Worm (Caenorhabditis elegans) whole organism, L1 larva: ENCODE results near the gene mltn-3.

Source experiments
- C04F5.9 ChIP-seq: sonication (generic microtip); optimal IDR thresholded peaks from 2 replicates; lab custom pipeline; 2016; ENCODE audit warnings: missing genetic modification characterization, missing compliant biosample characterization
- Y116A8C.19 ChIP-seq: sonication (generic microtip); optimal IDR thresholded peaks from 2 replicates; lab custom pipeline; 2016; ENCODE audit warnings: missing compliant biosample characterization, missing genetic modification characterization, borderline replicate concordance
- aha-1 ChIP-seq: fragments of 150-350 bp; optimal IDR thresholded peaks from 2 replicates; lab custom pipeline; 2014; ENCODE audit warnings: missing biosample characterization, missing genetic modification characterization
- alr-1 ChIP-seq: fragments of 200-800 bp; sonication (Bioruptor generic); optimal IDR thresholded peaks from 2 replicates; lab custom pipeline; 2018; ENCODE audit warnings: borderline replicate concordance, mild to moderate bottlenecking, missing genetic modification characterization, missing compliant biosample characterization
- ama-1 ChIP-seq: fragments of 150-350 bp; optimal IDR thresholded peaks from 2 replicates; lab custom pipeline; 2014
- ceh-88 ChIP-seq: fragments of 200-800 bp; sonication (Bioruptor generic); IDR thresholded peaks from 2 replicates; pipeline ENCODE4 v1.3.6; 2022; ENCODE audit warnings: missing genetic modification characterization, missing compliant biosample characterization
- ceh-90 ChIP-seq: sonication (generic microtip); optimal IDR thresholded peaks from 2 replicates; lab custom pipeline; 2016; ENCODE audit warnings: missing genetic modification characterization, missing compliant biosample characterization
- dsc-1 ChIP-seq: sonication (generic microtip); optimal IDR thresholded peaks from 2 replicates; lab custom pipeline; 2016; ENCODE audit warnings: mild to moderate bottlenecking, missing genetic modification characterization, missing compliant biosample characterization
- efl-1 ChIP-seq, 4 experiments: fragments of 150-350 bp; optimal IDR thresholded peaks in 3 of 4; peaks in 1 of 4; 1 replicate in 1 of 4; 2 replicates in 3 of 4; lab custom pipeline; 2014; ENCODE audit warnings: missing biosample characterization in 2 of 4, missing genetic modification characterization in 2 of 4, missing genetic modification reagents in 2 of 4
- efl-3 ChIP-seq: fragments of 200-800 bp; sonication (Bioruptor generic); optimal IDR thresholded peaks from 2 replicates; lab custom pipeline; 2018; ENCODE audit warnings: mild to moderate bottlenecking, missing genetic modification characterization, missing compliant biosample characterization
- egl-27 ChIP-seq, 2 experiments: fragments of 150-350 bp in 1 of 2; sonication (generic microtip); optimal IDR thresholded peaks; 3 replicates each; lab custom pipeline; 2017 to 2018; ENCODE audit warnings: missing biosample characterization in 2 of 2, missing genetic modification characterization in 2 of 2, missing genetic modification reagents in 2 of 2
- elt-2 ChIP-seq: sonication (generic microtip); optimal IDR thresholded peaks from 2 replicates; lab custom pipeline; 2016; ENCODE audit warnings: missing genetic modification characterization, mild to moderate bottlenecking, inconsistent platforms, missing compliant biosample characterization, missing genetic modification reagents
- elt-3 ChIP-seq, 6 experiments: fragments of 150-350 bp in 1 of 6; sonication (generic microtip); optimal IDR thresholded peaks; 2 replicates each; lab custom pipeline; 2017 to 2018; ENCODE audit warnings: missing biosample characterization in 6 of 6, missing genetic modification characterization in 6 of 6, inconsistent platforms in 1 of 6
- fkh-10 ChIP-seq: sonication (generic microtip); optimal IDR thresholded peaks from 2 replicates; lab custom pipeline; 2017; ENCODE audit warnings: missing biosample characterization, missing genetic modification reagents, missing genetic modification characterization
- grh-1 ChIP-seq: fragments of 200-800 bp; sonication (Bioruptor generic); IDR thresholded peaks from 2 replicates; pipeline ENCODE4 v1.3.6; 2022; ENCODE audit warnings: missing genetic modification reagents, missing genetic modification characterization, missing compliant biosample characterization
- hlh-4 ChIP-seq: sonication (generic microtip); optimal IDR thresholded peaks from 2 replicates; lab custom pipeline; 2016; ENCODE audit warnings: mild to moderate bottlenecking, missing genetic modification characterization, missing compliant biosample characterization
- hpl-2 ChIP-seq: fragments of 150-350 bp; optimal IDR thresholded peaks from 2 replicates; lab custom pipeline; 2014; ENCODE audit warnings: missing biosample characterization, missing genetic modification reagents, missing genetic modification characterization
- jun-1 ChIP-seq: fragments of 150-350 bp; optimal IDR thresholded peaks from 2 replicates; lab custom pipeline; 2014; ENCODE audit warnings: missing biosample characterization, missing genetic modification reagents, missing genetic modification characterization
- lin-13 ChIP-seq: fragments of 150-350 bp; optimal IDR thresholded peaks from 2 replicates; lab custom pipeline; 2014; ENCODE audit warnings: missing biosample characterization, missing genetic modification reagents, missing genetic modification characterization
- lin-15B ChIP-seq: fragments of 150-350 bp; sonication (generic microtip); optimal IDR thresholded peaks from 3 replicates; lab custom pipeline; 2014; ENCODE audit warnings: missing biosample characterization, missing genetic modification characterization
- lin-35 ChIP-seq, 2 experiments: fragments of 150-350 bp; optimal IDR thresholded peaks; 2 replicates each; lab custom pipeline; 2014; ENCODE audit warnings: missing biosample characterization in 2 of 2, missing genetic modification characterization in 2 of 2, missing genetic modification reagents in 2 of 2
- lin-39 ChIP-seq: fragments of 150-350 bp; optimal IDR thresholded peaks from 2 replicates; lab custom pipeline; 2014; ENCODE audit warnings: missing biosample characterization, missing genetic modification reagents, missing genetic modification characterization
- lir-3 ChIP-seq: sonication (generic microtip); optimal IDR thresholded peaks from 2 replicates; lab custom pipeline; 2016; ENCODE audit warnings: mild to moderate bottlenecking, missing genetic modification characterization, moderate library complexity, missing compliant biosample characterization; ENCODE audit not compliant: poor library complexity
- lsy-2 ChIP-seq, 2 experiments: fragments of 150-350 bp; optimal IDR thresholded peaks; 2 replicates each; lab custom pipeline; 2014; ENCODE audit warnings: missing biosample characterization in 2 of 2, missing genetic modification characterization in 2 of 2
- mdl-1 ChIP-seq, 2 experiments: fragments of 150-350 bp; optimal IDR thresholded peaks; 2 replicates each; lab custom pipeline; 2014 to 2017; ENCODE audit warnings: missing biosample characterization in 2 of 2, missing genetic modification characterization in 2 of 2, inconsistent platforms in 1 of 2
- mef-2 ChIP-seq: fragments of 150-350 bp; optimal IDR thresholded peaks from 2 replicates; lab custom pipeline; 2014; ENCODE audit warnings: missing biosample characterization, missing genetic modification characterization
- mep-1 ChIP-seq: fragments of 150-350 bp; optimal IDR thresholded peaks from 2 replicates; lab custom pipeline; 2014; ENCODE audit warnings: missing biosample characterization, missing genetic modification characterization
- nhr-12 ChIP-seq: sonication (generic microtip); optimal IDR thresholded peaks from 2 replicates; lab custom pipeline; 2017; ENCODE audit warnings: missing biosample characterization, missing genetic modification characterization
- nhr-20 ChIP-seq: sonication (generic microtip); optimal IDR thresholded peaks from 2 replicates; lab custom pipeline; 2016; ENCODE audit warnings: mild to moderate bottlenecking, missing genetic modification characterization, missing compliant biosample characterization
- nhr-237 ChIP-seq: fragments of 150-350 bp; optimal IDR thresholded peaks from 2 replicates; lab custom pipeline; 2014; ENCODE audit warnings: missing biosample characterization, missing genetic modification characterization
- nhr-28 ChIP-seq: fragments of 150-350 bp; optimal IDR thresholded peaks from 2 replicates; lab custom pipeline; 2014; ENCODE audit warnings: missing biosample characterization, missing genetic modification characterization
- nhr-47 ChIP-seq: sonication (generic microtip); optimal IDR thresholded peaks from 2 replicates; lab custom pipeline; 2016; ENCODE audit warnings: mild to moderate bottlenecking, missing genetic modification characterization, moderate library complexity, missing compliant biosample characterization
- nhr-71 ChIP-seq: sonication (generic microtip); optimal IDR thresholded peaks from 2 replicates; lab custom pipeline; 2016; ENCODE audit warnings: mild to moderate bottlenecking, missing genetic modification characterization, moderate library complexity, missing compliant biosample characterization
- nhr-84 ChIP-seq: sonication (generic microtip); optimal IDR thresholded peaks from 2 replicates; lab custom pipeline; 2017; ENCODE audit warnings: missing biosample characterization, missing genetic modification characterization
- nhr-90 ChIP-seq: sonication (generic microtip); optimal IDR thresholded peaks from 2 replicates; lab custom pipeline; 2016; ENCODE audit warnings: mild to moderate bottlenecking, missing genetic modification characterization, missing compliant biosample characterization; ENCODE audit not compliant: poor library complexity
- pqm-1 ChIP-seq: sonication (generic microtip); optimal IDR thresholded peaks from 3 replicates; lab custom pipeline; 2017; ENCODE audit warnings: missing biosample characterization, missing genetic modification characterization
- rnt-1 ChIP-seq: sonication (generic microtip); optimal IDR thresholded peaks from 2 replicates; lab custom pipeline; 2016; ENCODE audit warnings: mild to moderate bottlenecking, missing genetic modification characterization, moderate library complexity, missing compliant biosample characterization
- skn-1 ChIP-seq: fragments of 150-350 bp; optimal IDR thresholded peaks from 2 replicates; lab custom pipeline; 2014; ENCODE audit warnings: missing biosample characterization, missing genetic modification characterization
- snu-23 ChIP-seq: sonication (generic microtip); optimal IDR thresholded peaks from 2 replicates; lab custom pipeline; 2016; ENCODE audit warnings: missing genetic modification characterization, missing compliant biosample characterization
- sptf-1 ChIP-seq: fragments of 150-350 bp; optimal IDR thresholded peaks from 2 replicates; lab custom pipeline; 2014; ENCODE audit warnings: missing biosample characterization, missing genetic modification characterization
- sup-37 ChIP-seq: fragments of 200-800 bp; sonication (Bioruptor generic); optimal IDR thresholded peaks from 2 replicates; lab custom pipeline; 2018; ENCODE audit warnings: mild to moderate bottlenecking, missing genetic modification characterization, missing compliant biosample characterization
- swsn-7 ChIP-seq: sonication (generic microtip); optimal IDR thresholded peaks from 2 replicates; lab custom pipeline; 2016; ENCODE audit warnings: missing genetic modification characterization, missing compliant biosample characterization
- tbx-2 ChIP-seq: sonication (generic microtip); optimal IDR thresholded peaks from 2 replicates; lab custom pipeline; 2016; ENCODE audit warnings: missing genetic modification characterization, missing compliant biosample characterization
- unc-30 ChIP-seq: sonication (generic microtip); optimal IDR thresholded peaks from 2 replicates; lab custom pipeline; 2017; ENCODE audit warnings: missing biosample characterization, missing genetic modification characterization
- unc-62 ChIP-seq: fragments of 150-350 bp; optimal IDR thresholded peaks from 2 replicates; lab custom pipeline; 2014; ENCODE audit warnings: missing biosample characterization, missing genetic modification reagents, missing genetic modification characterization
- vab-15 ChIP-seq: sonication (generic microtip); optimal IDR thresholded peaks from 2 replicates; lab custom pipeline; 2017; ENCODE audit warnings: missing genotype, mild to moderate bottlenecking, missing genetic modification characterization, missing compliant biosample characterization
- zag-1 ChIP-seq: fragments of 150-350 bp; optimal IDR thresholded peaks from 2 replicates; lab custom pipeline; 2014; ENCODE audit warnings: missing biosample characterization, missing genetic modification characterization
- zip-4 ChIP-seq: fragments of 200-800 bp; sonication (Bioruptor generic); optimal IDR thresholded peaks from 2 replicates; lab custom pipeline; 2018; ENCODE audit warnings: mild to moderate bottlenecking, missing genetic modification characterization, moderate library complexity, missing compliant biosample characterization
- ztf-4 ChIP-seq: fragments of 150-350 bp; optimal IDR thresholded peaks from 2 replicates; lab custom pipeline; 2014; ENCODE audit warnings: missing biosample characterization, missing genetic modification characterization

Gene mltn-3

DNA sequence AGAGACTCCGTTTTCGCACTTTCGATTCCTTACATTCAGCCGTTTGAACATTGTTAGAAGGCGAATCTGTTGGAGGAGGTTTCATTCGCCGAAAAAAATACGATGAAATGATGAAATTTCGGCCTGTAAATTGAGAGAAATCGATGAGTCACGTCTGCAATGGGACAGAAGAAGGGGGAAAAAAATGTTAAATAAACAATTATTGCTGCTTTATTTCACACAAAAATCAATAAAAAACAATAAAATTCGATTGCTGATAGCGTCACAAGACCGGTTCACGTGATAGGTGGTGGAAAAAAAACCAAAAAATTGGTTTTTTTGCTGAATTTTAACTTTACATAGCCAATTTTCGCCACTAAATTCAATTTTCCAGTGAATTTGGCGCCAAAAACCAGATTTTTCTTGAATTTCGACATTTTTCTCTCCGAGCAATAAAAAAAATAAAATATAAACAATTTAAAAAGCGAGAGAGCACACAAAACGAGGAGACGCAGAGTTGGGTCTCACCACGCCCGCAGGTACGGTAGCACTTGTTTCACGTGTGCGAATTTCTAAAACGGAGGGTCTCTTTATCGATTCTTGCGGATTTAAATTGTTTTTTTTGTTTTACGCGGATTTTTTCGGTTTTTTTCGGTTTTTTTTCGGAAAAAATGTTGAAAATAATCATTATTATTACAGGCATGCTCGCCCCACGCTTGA is 43.8 kb upstream of the mltn-3 start, which contains the start of the genes cup-14 and ndub-8 (continued):
- TF ChIP-seq hpl-2 (peak; percentile 76), jun-1 (peak; percentile 84), zag-1 (tag; lab: Kevin White, UChicago) (peak; percentile 36), snu-23 (GFP tag; lab: Kevin White, UChicago) (peak; percentile 95), nhr-28 (tag; lab: Kevin White, UChicago) (no peak), tbx-2 (peak; percentile 92), vab-15 (peak; percentile 50), egl-27 (tag; optimal IDR thresholded peaks at IDR 0.05; lab: Kevin White, UChicago) (no peak), efl-1 (optimal IDR thresholded peaks at IDR 0.05; lab: Kevin White, UChicago) (peak; percentile 90 to 94), efl-1 (GFP tag; optimal IDR thresholded peaks at IDR 0.05 in 1 of 2; lab: Kevin White, UChicago) (peak; percentile 83 to 98), alr-1 (tag; lab: Kevin White, UChicago) (no peak), lin-13 (peak; percentile 71), lin-35 (GFP tag; optimal IDR thresholded peaks at IDR 0.05; lab: Kevin White, UChicago) (peak; percentile 80 to 87), nhr-12 (no peak), mef-2 (tag; lab: Kevin White, UChicago) (no peak), unc-30 (tag; lab: Kevin White, UChicago) (no peak), ceh-88 (GFP tag; lab: Robert Waterston, UW) (peak; percentile 62; the same call in 1 of the 2 replicates), nhr-20 (tag; lab: Kevin White, UChicago) (peak; percentile 90), ceh-90 (tag; lab: Kevin White, UChicago) (peak; percentile 56), efl-3 (GFP tag; lab: Kevin White, UChicago) (no peak), aha-1 (tag; lab: Kevin White, UChicago) (no peak), sptf-1 (tag; lab: Kevin White, UChicago) (no peak), skn-1 (tag; lab: Kevin White, UChicago) (peak; percentile 78), dsc-1 (tag; lab: Kevin White, UChicago) (peak; percentile 92), unc-62 (GFP tag; lab: Kevin White, UChicago) (no peak), rnt-1 (tag; lab: Kevin White, UChicago) (no peak), mep-1 (tag; lab: Kevin White, UChicago) (peak; percentile 90), mdl-1 (tag; optimal IDR thresholded peaks at IDR 0.05; lab: Kevin White, UChicago) (peak in 1 of 2 experiments; percentile 87), nhr-90 (tag; lab: Kevin White, UChicago) (peak; percentile 93), nhr-47 (tag; lab: Kevin White, UChicago) (peak; percentile 95), lin-15B (peak; percentile 58), C04F5.9 (tag; lab: Kevin White, UChicago) (peak; percentile 63), nhr-71 (tag; lab: Kevin White, UChicago) (peak; percentile 95), pqm-1 (tag; lab: Kevin White, UChicago) (no peak), swsn-7 (no peak), fkh-10 (peak; percentile 83), ama-1 (lab: Kevin White, UChicago) (peak; percentile 71), nhr-84 (no peak), lsy-2 (tag; optimal IDR thresholded peaks at IDR 0.05; lab: Kevin White, UChicago) (peak; percentile 100)

DNA sequence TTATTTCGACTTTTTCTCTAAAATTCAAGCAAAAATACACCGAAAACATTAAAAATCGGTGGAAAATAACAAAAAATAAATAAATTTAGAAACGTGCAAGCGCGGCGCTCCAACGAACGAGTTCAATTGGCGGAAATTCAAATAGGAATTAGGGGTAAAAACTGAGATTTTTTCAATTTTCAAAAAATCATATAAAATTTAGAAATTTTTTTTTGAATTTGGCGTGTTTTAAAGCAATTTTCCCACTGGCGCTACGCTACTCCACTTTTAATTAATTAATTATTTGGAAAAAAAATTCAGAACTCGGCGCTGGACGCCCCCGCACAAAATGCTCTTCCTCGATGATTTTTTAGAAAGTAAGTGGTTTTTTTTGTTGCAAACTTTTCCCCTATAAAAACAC is 40.4 kb upstream of the mltn-3 start, which contains the start of gene ing-3:
Gene ing-3 (plus strand): TSS at position 301 of the 400 bp plus-strand sequence.
- TF ChIP-seq zip-4 (GFP tag; lab: Kevin White, UChicago) (no peak), Y116A8C.19 (tag; lab: Kevin White, UChicago) (no peak), nhr-84 (no peak), ztf-4 (no peak), mdl-1 (tag; optimal IDR thresholded peaks at IDR 0.05; lab: Kevin White, UChicago) (no peak), grh-1 (GFP tag; lab: Robert Waterston, UW) (no peak), elt-3 (tag; optimal IDR thresholded peaks at IDR 0.05; lab: Kevin White, UChicago) (no peak), sptf-1 (tag; lab: Kevin White, UChicago) (no peak), nhr-47 (tag; lab: Kevin White, UChicago) (no peak), nhr-237 (no peak), hlh-4 (no peak), skn-1 (tag; lab: Kevin White, UChicago) (no peak), elt-2 (tag; lab: Kevin White, UChicago) (no peak), lir-3 (tag; lab: Kevin White, UChicago) (no peak), sup-37 (GFP tag; lab: Kevin White, UChicago) (no peak), lin-39 (tag; lab: Kevin White, UChicago) (no peak)
